Fruit fly (Drosophila melanogaster) whole organism, adult: ENCODE measurements around the gene CG42299.

Experiments used
- CG11617 ChIP-seq: fragments of 200-800 bp; sonication (Bioruptor generic); optimal IDR thresholded peaks from 2 replicates; lab custom pipeline; 2017; ENCODE audit warnings: mild to moderate bottlenecking, missing biosample characterization, missing genetic modification reagents, missing genetic modification characterization
- CG12768 ChIP-seq: fragments of 200-800 bp; sonication (Bioruptor generic); optimal IDR thresholded peaks from 2 replicates; lab custom pipeline; 2017; ENCODE audit warnings: missing biosample characterization, missing genetic modification characterization, mild to moderate bottlenecking, moderate library complexity, missing genetic modification reagents
- CG14711 ChIP-seq: fragments of 200-800 bp; sonication (Bioruptor generic); optimal IDR thresholded peaks from 2 replicates; lab custom pipeline; 2018; ENCODE audit warnings: missing biosample characterization, mild to moderate bottlenecking, missing genetic modification characterization, moderate library complexity
- CG1620 ChIP-seq: fragments of 200-800 bp; sonication (Bioruptor generic); optimal IDR thresholded peaks from 2 replicates; lab custom pipeline; 2016; ENCODE audit warnings: missing biosample characterization, missing genetic modification characterization
- CG5204 ChIP-seq: fragments of 200-800 bp; sonication (Bioruptor generic); optimal IDR thresholded peaks from 2 replicates; lab custom pipeline; 2016; ENCODE audit warnings: missing biosample characterization, missing genetic modification characterization
- CG7045 ChIP-seq: fragments of 200-800 bp; sonication (Bioruptor generic); optimal IDR thresholded peaks from 2 replicates; lab custom pipeline; 2017; ENCODE audit warnings: missing biosample characterization, mild to moderate bottlenecking, missing genetic modification characterization
- CG7101 ChIP-seq: fragments of 200-800 bp; sonication (Bioruptor generic); optimal IDR thresholded peaks from 2 replicates; lab custom pipeline; 2018; ENCODE audit warnings: missing biosample characterization, mild to moderate bottlenecking, missing genetic modification characterization, moderate library complexity
- Clk ChIP-seq: fragments of 200-800 bp; sonication (Bioruptor generic); optimal IDR thresholded peaks from 2 replicates; lab custom pipeline; 2017; ENCODE audit warnings: missing biosample characterization, missing genetic modification characterization
- Crg-1 ChIP-seq: fragments of 200-800 bp; sonication (Bioruptor generic); optimal IDR thresholded peaks from 2 replicates; lab custom pipeline; 2016; ENCODE audit warnings: missing biosample characterization, missing genetic modification characterization
- Hr96 ChIP-seq: fragments of 200-800 bp; sonication (Bioruptor generic); optimal IDR thresholded peaks from 2 replicates; lab custom pipeline; 2016; ENCODE audit warnings: missing biosample characterization, missing genetic modification characterization
- Mnt ChIP-seq: fragments of 200-800 bp; sonication (Bioruptor generic); optimal IDR thresholded peaks from 2 replicates; lab custom pipeline; 2016; ENCODE audit warnings: missing biosample characterization, mild to moderate bottlenecking, missing genetic modification characterization
- bab1 ChIP-seq: fragments of 200-800 bp; sonication (Bioruptor generic); optimal IDR thresholded peaks from 3 replicates; lab custom pipeline; 2019; ENCODE audit warnings: missing biosample characterization, mild to moderate bottlenecking, missing genetic modification characterization, moderate library complexity
- cic ChIP-seq: fragments of 200-800 bp; sonication (Bioruptor generic); optimal IDR thresholded peaks from 2 replicates; lab custom pipeline; 2017; ENCODE audit warnings: missing biosample characterization, mild to moderate bottlenecking, missing genetic modification characterization, moderate library complexity
- cnc ChIP-seq, 2 experiments: fragments of >200 bp; optimal IDR thresholded peaks; 2 replicates each; lab custom pipeline; 2017
- kay ChIP-seq: fragments of 200-800 bp; sonication (Bioruptor generic); peaks from one replicate; lab custom pipeline; 2016; ENCODE audit warnings: missing biosample characterization, missing genetic modification characterization, borderline replicate concordance
- ovo ChIP-seq: fragments of 200-800 bp; sonication (Bioruptor generic); optimal IDR thresholded peaks from 2 replicates; lab custom pipeline; 2016; ENCODE audit warnings: missing biosample characterization, missing genetic modification characterization
- pad ChIP-seq: fragments of 200-800 bp; sonication (Bioruptor generic); optimal IDR thresholded peaks from 3 replicates; lab custom pipeline; 2017; ENCODE audit warnings: missing biosample characterization, missing genetic modification characterization, mild to moderate bottlenecking, moderate library complexity, missing genetic modification reagents
- tj ChIP-seq: fragments of 200-800 bp; sonication (Bioruptor generic); optimal IDR thresholded peaks from 3 replicates; lab custom pipeline; 2017; ENCODE audit warnings: missing biosample characterization, mild to moderate bottlenecking, missing genetic modification characterization, moderate library complexity
- toe ChIP-seq: fragments of 200-800 bp; sonication (Bioruptor generic); optimal IDR thresholded peaks from 2 replicates; lab custom pipeline; 2016; ENCODE audit warnings: missing biosample characterization, missing genetic modification characterization

The CG42299 gene

dm6 chrX:15539856-15540488 lies 35.5 kb downstream of the CG42299 start:
- TF ChIP-seq pad (GFP tag; lab: Kevin White, UChicago) = no peak
- TF ChIP-seq Clk (GFP tag; lab: Kevin White, UChicago) = no peak
- TF ChIP-seq cnc (optimal IDR thresholded peaks at IDR 0.05; lab: Kevin White, UChicago) = no peak
- no peak for TF ChIP-seq CG11617 (GFP tag; lab: Kevin White, UChicago)

DNA sequence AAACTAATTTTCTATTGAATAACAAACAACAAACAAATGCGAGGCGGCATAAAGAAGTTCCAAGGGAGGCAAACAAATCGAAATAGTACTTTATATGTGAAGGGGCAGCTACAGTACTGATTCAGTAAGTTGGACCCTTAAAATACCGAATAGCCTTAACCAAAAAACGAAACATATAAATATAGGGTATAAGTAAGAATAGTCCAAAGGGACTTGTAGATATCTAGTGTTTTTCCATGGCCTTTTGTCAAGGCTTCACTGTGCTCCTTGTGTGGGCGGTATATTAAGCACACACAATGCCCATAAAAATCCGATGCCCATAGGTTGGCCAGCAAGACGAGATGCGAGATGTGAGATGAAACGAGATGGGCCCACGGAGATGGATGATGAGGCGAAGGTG lies 43.4 kb downstream of the CG42299 start:
- TF ChIP-seq kay (no peak), Crg-1 (GFP tag; lab: Kevin White, UChicago) (no peak), Hr96 (GFP tag; lab: Kevin White, UChicago) (no peak), CG14711 (tag; lab: Kevin White, UChicago) (no peak), Clk (GFP tag; lab: Kevin White, UChicago) (no peak), Mnt (GFP tag; lab: Kevin White, UChicago) (no peak), ovo (GFP tag; lab: Kevin White, UChicago) (no peak), CG7101 (tag; lab: Kevin White, UChicago) (no peak), cnc (optimal IDR thresholded peaks at IDR 0.05; lab: Kevin White, UChicago) (no peak), bab1 (GFP tag; lab: Kevin White, UChicago) (no peak), CG11617 (GFP tag; lab: Kevin White, UChicago) (no peak), tj (GFP tag; lab: Kevin White, UChicago) (no peak), CG5204 (GFP tag; lab: Kevin White, UChicago) (no peak), pad (GFP tag; lab: Kevin White, UChicago) (no peak), CG1620 (no peak), toe (no peak), CG7045 (GFP tag; lab: Kevin White, UChicago) (no peak), CG12768 (GFP tag; lab: Kevin White, UChicago) (no peak)

DNA sequence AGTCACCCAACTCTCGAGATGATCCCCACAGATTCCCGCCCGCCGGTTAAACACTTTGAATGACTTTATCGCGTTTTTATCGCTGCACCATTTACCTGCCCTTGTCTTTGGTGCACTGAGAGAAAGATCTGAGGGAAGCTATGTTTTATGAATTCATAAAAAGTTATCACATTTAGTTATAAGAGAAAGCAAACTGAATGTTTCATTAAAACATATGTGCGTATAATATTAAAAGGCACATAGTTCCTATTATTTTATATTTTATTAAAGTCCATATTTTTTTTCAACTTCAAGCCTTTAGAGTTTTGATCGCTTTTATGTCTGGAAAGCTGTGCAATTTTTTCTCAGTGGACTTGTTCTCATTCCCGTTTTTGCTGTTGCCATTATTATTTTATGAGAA lies 45.1 kb downstream of the CG42299 start:
- TF ChIP-seq CG14711 (tag; lab: Kevin White, UChicago) (peak; percentile 4), CG5204 (GFP tag; lab: Kevin White, UChicago) (peak; percentile 24), Mnt (GFP tag; lab: Kevin White, UChicago) (no peak), Hr96 (GFP tag; lab: Kevin White, UChicago) (peak; percentile 16), Crg-1 (GFP tag; lab: Kevin White, UChicago) (no peak)

- TF ChIP-seq CG12768 (GFP tag; lab: Kevin White, UChicago) (no peak), CG5204 (GFP tag; lab: Kevin White, UChicago) (no peak), cnc (optimal IDR thresholded peaks at IDR 0.05; lab: Kevin White, UChicago) (no peak), bab1 (GFP tag; lab: Kevin White, UChicago) (no peak), tj (GFP tag; lab: Kevin White, UChicago) (no peak), kay (no peak), CG1620 (no peak), Hr96 (GFP tag; lab: Kevin White, UChicago) (no peak), toe (no peak), Crg-1 (GFP tag; lab: Kevin White, UChicago) (no peak), CG7045 (GFP tag; lab: Kevin White, UChicago) (no peak), cic (GFP tag; lab: Kevin White, UChicago) (no peak), CG7101 (tag; lab: Kevin White, UChicago) (no peak)
Observed at dm6 chrX:15529958-15530357, 45.5 kb downstream of the CG42299 start.

dm6 chrX:15529197-15529596 lies 46.3 kb downstream of the CG42299 start:
- TF ChIP-seq CG1620 (no peak), CG7101 (tag; lab: Kevin White, UChicago) (peak; percentile 7)
